Worm (Caenorhabditis elegans) whole organism, L2 larva: ENCODE measurements around the gene F21D5.5.

Experiments
- C34F6.9 ChIP-seq: fragments of 150-350 bp; optimal IDR thresholded peaks from 2 replicates; lab custom pipeline; 2014; ENCODE audit warnings: missing biosample characterization, missing genetic modification characterization
- alr-1 ChIP-seq: fragments of 150-350 bp; optimal IDR thresholded peaks from 2 replicates; lab custom pipeline; 2014; ENCODE audit warnings: missing biosample characterization, missing genetic modification characterization
- fos-1 ChIP-seq: fragments of 150-350 bp; optimal IDR thresholded peaks from 2 replicates; lab custom pipeline; 2014; ENCODE audit warnings: missing biosample characterization, missing genetic modification characterization
- nhr-23 ChIP-seq: fragments of 150-350 bp; optimal IDR thresholded peaks from 2 replicates; lab custom pipeline; 2014; ENCODE audit warnings: missing biosample characterization, missing genetic modification reagents, missing genetic modification characterization
- nhr-237 ChIP-seq: fragments of 150-350 bp; optimal IDR thresholded peaks from 2 replicates; lab custom pipeline; 2014; ENCODE audit warnings: missing biosample characterization, missing genetic modification characterization
- unc-39 ChIP-seq: fragments of 150-350 bp; optimal IDR thresholded peaks from 2 replicates; lab custom pipeline; 2014; ENCODE audit warnings: missing biosample characterization, missing genetic modification characterization
- unc-55 ChIP-seq: fragments of 150-350 bp; sonication (generic microtip); optimal IDR thresholded peaks from 3 replicates; lab custom pipeline; 2014; ENCODE audit warnings: missing biosample characterization, missing genetic modification reagents, missing genetic modification characterization
- ztf-1 ChIP-seq: fragments of 200-800 bp; sonication (Bioruptor generic); conservative IDR thresholded peaks from 2 replicates; pipeline ENCODE4 v1.3.6; 2022; ENCODE audit warnings: missing genetic modification characterization, missing compliant biosample characterization

DNA sequence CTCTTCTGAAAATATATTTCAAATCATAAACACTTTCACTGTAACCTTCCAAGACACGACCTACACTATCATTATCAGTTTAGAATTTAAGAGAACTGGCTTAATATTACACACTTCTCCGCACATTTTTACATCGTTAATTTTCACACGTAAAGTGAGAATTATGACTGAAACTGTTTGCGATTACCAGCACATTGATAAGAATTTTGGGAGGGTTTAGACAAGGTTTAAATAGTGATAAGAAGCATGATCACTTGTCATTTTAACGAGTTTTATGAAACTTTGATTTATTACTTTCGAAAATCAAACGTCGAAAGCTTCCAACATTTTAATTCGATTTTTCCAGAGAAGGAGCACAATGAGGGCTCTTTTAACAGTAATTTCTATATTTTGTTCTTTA is 8.7 kb downstream of the F21D5.5 start, which contains the start of gene F21D5.3:
- TF ChIP-seq ztf-1 (no peak), nhr-23 (tag; lab: Kevin White, UChicago) (no peak), nhr-237 (tag; lab: Kevin White, UChicago) (no peak), C34F6.9 (no peak), fos-1 (peak; percentile 94), unc-39 (tag; lab: Kevin White, UChicago) (no peak), alr-1 (tag; lab: Kevin White, UChicago) (no peak), unc-55 (GFP tag; lab: Kevin White, UChicago) (no peak)
